Fruit fly (Drosophila melanogaster): ENCODE results near the gene wb.

The wb gene

DNA sequence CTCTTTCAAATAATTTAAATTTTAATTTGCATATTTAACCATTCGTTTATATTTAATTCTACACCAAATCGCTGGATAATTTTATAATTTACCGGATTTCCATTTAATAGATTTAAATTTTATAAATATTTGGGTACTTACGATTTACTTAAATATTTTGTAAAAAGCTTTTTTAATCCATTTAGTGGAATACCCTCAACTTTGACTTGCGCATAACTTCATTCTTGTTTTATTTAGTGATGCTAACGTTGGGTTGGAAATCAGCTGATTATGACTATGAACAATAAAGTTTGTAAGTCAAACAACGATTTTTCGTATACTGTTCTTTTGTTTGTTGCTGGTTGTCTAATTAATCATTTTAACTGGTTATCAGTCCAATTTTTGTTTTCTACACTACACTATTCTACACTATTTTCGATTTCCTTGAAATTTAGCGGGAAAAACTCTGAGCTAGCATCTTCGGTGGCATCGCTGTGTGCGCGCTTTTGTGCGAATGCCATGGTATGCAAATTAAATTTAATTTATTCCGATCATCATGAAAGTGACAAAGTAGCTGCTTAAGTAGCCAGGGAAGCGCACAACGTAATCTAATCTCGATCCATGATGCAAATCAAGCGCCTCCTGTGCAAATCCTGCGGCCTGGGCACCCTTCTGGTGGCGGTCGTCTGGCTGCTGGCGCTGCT lies 96.1 kb downstream of the wb start, which contains the start of gene Pgant35A:
Gene Pgant35A (plus strand): TSS at position 473 of the 683 bp plus-strand sequence.
- peak; percentile 12 for TF ChIP-seq CG8159 (tag; optimal IDR thresholded peaks at IDR 0.05)
- peak; percentile 45 for TF ChIP-seq D1 (tag; optimal IDR thresholded peaks at IDR 0.05)
- no peak for TF ChIP-seq CG34367 (tag; optimal IDR thresholded peaks at IDR 0.05)
- peak; percentile 3 for TF ChIP-seq CG9948 (tag; optimal IDR thresholded peaks at IDR 0.05)
- TF ChIP-seq EcR (GFP tag; optimal IDR thresholded peaks at IDR 0.05) = no peak
- TF ChIP-seq CG8301 (tag; optimal IDR thresholded peaks at IDR 0.05) = no peak
- peak; percentile 45; the same call in 1 of the 2 replicates for TF ChIP-seq CG12605 (GFP tag; IDR thresholded peaks at IDR 0.05)
- no peak for TF ChIP-seq Pif1B (GFP tag; optimal IDR thresholded peaks at IDR 0.05)
- no peak for TF ChIP-seq Pif1A (GFP tag; optimal IDR thresholded peaks at IDR 0.05)
- TF ChIP-seq CG15710 (tag; optimal IDR thresholded peaks at IDR 0.05) = peak; percentile 3
- TF ChIP-seq Ets98B (GFP tag; IDR thresholded peaks at IDR 0.05) = 0 out of 2 replicates have a peak, but pooled peaks have one; percentile 5

DNA sequence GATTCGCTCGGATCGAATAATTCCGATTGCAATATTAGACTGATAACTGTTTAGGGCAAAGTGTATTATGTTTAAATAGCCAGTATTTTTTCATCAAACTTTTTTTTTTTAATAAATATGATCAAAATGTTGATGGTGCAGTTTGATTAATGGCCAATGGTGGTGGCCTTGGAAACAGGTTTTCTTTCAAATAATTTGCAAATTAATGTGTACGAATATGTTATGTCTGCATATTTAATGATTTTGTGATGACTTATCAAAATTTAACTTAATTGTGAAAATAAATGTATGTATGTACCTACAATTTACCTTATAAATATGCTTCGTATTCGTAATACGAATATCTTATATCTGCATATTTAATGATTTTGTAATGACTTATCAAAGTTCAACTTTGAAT lies 98.5 kb downstream of the wb start:
- TF ChIP-seq CG13204 (GFP tag; optimal IDR thresholded peaks at IDR 0.05) (no peak), Pif1A (GFP tag; optimal IDR thresholded peaks at IDR 0.05) (no peak), CG15710 (tag; optimal IDR thresholded peaks at IDR 0.05) (no peak), gl (tag; optimal IDR thresholded peaks at IDR 0.05) (no peak), CG32121 (GFP tag; IDR thresholded peaks at IDR 0.05) (no peak), Pif1B (GFP tag; optimal IDR thresholded peaks at IDR 0.05) (no peak), rn (GFP tag; IDR thresholded peaks at IDR 0.05) (no peak), CG4496 (GFP tag; IDR thresholded peaks at IDR 0.05) (no peak), D1 (tag; optimal IDR thresholded peaks at IDR 0.05) (no peak), fd96Ca (GFP tag; IDR thresholded peaks at IDR 0.05) (no peak), CG10348 (GFP tag; IDR thresholded peaks at IDR 0.05) (no peak), CG12605 (GFP tag; IDR thresholded peaks at IDR 0.05) (no peak), EcR (GFP tag; optimal IDR thresholded peaks at IDR 0.05) (no peak), CG34367 (tag; optimal IDR thresholded peaks at IDR 0.05) (no peak)

DNA sequence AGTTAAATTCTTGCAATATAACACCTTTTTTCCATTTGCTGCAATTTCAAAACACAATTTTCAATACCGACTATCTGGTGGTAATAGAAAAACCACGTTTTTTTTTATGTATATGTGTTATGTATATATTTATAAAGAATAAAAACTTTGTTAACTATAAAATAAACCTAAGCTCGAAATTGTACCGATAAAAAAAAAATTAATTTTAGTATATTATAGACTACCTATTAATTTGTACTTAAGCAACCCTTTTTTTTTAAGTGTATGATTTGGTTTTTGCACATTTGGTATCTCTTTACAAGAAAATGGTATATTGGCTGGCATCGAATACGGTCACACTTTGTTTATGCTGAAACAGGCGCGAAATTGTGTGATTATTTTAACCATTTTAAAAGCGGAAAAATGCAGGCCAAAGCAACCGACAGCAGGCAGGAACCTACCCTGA lies 98.9 kb downstream of the wb start, which contains the start of gene spel1:
Gene spel1 (plus strand): TSS at position 334 of the 445 bp plus-strand sequence.
- peak; percentile 36 for TF ChIP-seq CG34367 (tag; optimal IDR thresholded peaks at IDR 0.05)
- TF ChIP-seq CG14655 (GFP tag; optimal IDR thresholded peaks at IDR 0.05) = peak; percentile 72
- peak; percentile 75 for TF ChIP-seq CG32121 (GFP tag; IDR thresholded peaks at IDR 0.05)
- TF ChIP-seq CG8301 (tag; optimal IDR thresholded peaks at IDR 0.05) = peak; percentile 70
- peak; percentile 57 for TF ChIP-seq Snoo (tag; optimal IDR thresholded peaks at IDR 0.05)
- TF ChIP-seq CG4496 (GFP tag; IDR thresholded peaks at IDR 0.05) = peak; percentile 78; the same call in 2 of the 3 replicates
- no peak for TF ChIP-seq EcR (GFP tag; optimal IDR thresholded peaks at IDR 0.05)
- TF ChIP-seq rn (GFP tag; IDR thresholded peaks at IDR 0.05) = peak; percentile 52; the same call in 1 of the 2 replicates
- peak; percentile 82 for TF ChIP-seq CG8159 (tag; optimal IDR thresholded peaks at IDR 0.05)
- peak; percentile 73 for TF ChIP-seq CG9948 (tag; optimal IDR thresholded peaks at IDR 0.05)
- no peak; the same call in 1 of the 2 replicates for TF ChIP-seq CG10348 (GFP tag; IDR thresholded peaks at IDR 0.05)
- TF ChIP-seq Ets98B (GFP tag; IDR thresholded peaks at IDR 0.05) = peak; percentile 68
- no peak for TF ChIP-seq Pif1B (GFP tag; optimal IDR thresholded peaks at IDR 0.05)
- peak; percentile 79 for TF ChIP-seq CG12605 (GFP tag; IDR thresholded peaks at IDR 0.05)
- peak; percentile 77 for TF ChIP-seq CG17806 (tag; optimal IDR thresholded peaks at IDR 0.05)
- 0 out of 3 replicates have a peak, but pooled peaks have one; percentile 12 for TF ChIP-seq fd96Ca (GFP tag; IDR thresholded peaks at IDR 0.05)
- peak; percentile 72 for TF ChIP-seq CG15710 (tag; optimal IDR thresholded peaks at IDR 0.05)
- TF ChIP-seq Pif1A (GFP tag; optimal IDR thresholded peaks at IDR 0.05) = no peak
- TF ChIP-seq D1 (tag; optimal IDR thresholded peaks at IDR 0.05) = peak; percentile 73
- TF ChIP-seq CG13204 (GFP tag; optimal IDR thresholded peaks at IDR 0.05) = no peak
- TF ChIP-seq gl (tag; optimal IDR thresholded peaks at IDR 0.05) = no peak

DNA sequence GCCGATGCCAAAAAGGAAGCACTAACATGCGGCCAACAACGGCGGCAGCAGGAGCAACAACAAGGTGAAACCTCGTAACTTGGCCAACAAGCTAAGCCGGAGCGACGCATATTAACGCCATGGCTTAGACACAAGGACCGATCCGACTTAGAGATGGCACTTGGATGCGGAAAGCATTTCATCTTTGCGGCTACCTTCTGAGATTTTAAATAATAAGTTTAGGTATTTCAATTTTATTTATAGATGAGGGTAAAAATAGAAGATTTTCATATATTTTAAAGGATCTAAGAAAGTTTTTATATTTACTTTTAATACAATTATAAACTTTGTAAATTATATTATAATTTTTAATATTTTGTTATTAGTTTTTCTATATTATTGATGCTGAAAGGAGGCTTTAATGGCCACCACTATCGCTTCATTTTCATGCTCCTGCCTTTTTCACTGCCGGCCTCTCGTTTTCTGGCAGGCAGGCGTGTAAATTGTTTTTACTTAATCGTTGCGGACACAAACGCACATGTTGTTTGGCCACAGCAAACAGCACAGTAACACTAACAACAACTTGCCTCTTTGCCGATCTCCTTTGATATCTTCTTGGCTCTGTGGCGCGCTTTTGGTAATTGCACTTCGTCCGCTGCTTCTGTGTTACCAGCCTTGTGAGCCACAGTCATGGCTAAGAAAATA lies 103.9 kb downstream of the wb start:
- peak; percentile 43 for TF ChIP-seq CG9948 (tag; optimal IDR thresholded peaks at IDR 0.05)
- TF ChIP-seq rn (GFP tag; IDR thresholded peaks at IDR 0.05) = no peak
- TF ChIP-seq Pif1B (GFP tag; optimal IDR thresholded peaks at IDR 0.05) = peak; percentile 2
- TF ChIP-seq fd96Ca (GFP tag; IDR thresholded peaks at IDR 0.05) = peak; percentile 28; the same call in 1 of the 3 replicates
- TF ChIP-seq CG10348 (GFP tag; IDR thresholded peaks at IDR 0.05) = 0 out of 2 replicates have a peak, but pooled peaks have one; percentile 31
- TF ChIP-seq CG17806 (tag; optimal IDR thresholded peaks at IDR 0.05) = peak; percentile 33
- no peak for TF ChIP-seq Snoo (tag; optimal IDR thresholded peaks at IDR 0.05)
- TF ChIP-seq CG34367 (tag; optimal IDR thresholded peaks at IDR 0.05) = peak; percentile 22
- TF ChIP-seq CG12605 (GFP tag; IDR thresholded peaks at IDR 0.05) = no peak
- TF ChIP-seq CG15710 (tag; optimal IDR thresholded peaks at IDR 0.05) = peak; percentile 33
- TF ChIP-seq CG4496 (GFP tag; IDR thresholded peaks at IDR 0.05) = no peak
- TF ChIP-seq Ets98B (GFP tag; IDR thresholded peaks at IDR 0.05) = peak; percentile 12
- TF ChIP-seq Pif1A (GFP tag; optimal IDR thresholded peaks at IDR 0.05) = peak; percentile 7
- TF ChIP-seq CG13204 (GFP tag; optimal IDR thresholded peaks at IDR 0.05) = no peak
- no peak for TF ChIP-seq EcR (GFP tag; optimal IDR thresholded peaks at IDR 0.05)
- peak; percentile 39 for TF ChIP-seq CG14655 (GFP tag; optimal IDR thresholded peaks at IDR 0.05)
- TF ChIP-seq CG32121 (GFP tag; IDR thresholded peaks at IDR 0.05) = peak; percentile 46; the same call in 1 of the 2 replicates
- TF ChIP-seq CG8301 (tag; optimal IDR thresholded peaks at IDR 0.05) = peak; percentile 26

DNA sequence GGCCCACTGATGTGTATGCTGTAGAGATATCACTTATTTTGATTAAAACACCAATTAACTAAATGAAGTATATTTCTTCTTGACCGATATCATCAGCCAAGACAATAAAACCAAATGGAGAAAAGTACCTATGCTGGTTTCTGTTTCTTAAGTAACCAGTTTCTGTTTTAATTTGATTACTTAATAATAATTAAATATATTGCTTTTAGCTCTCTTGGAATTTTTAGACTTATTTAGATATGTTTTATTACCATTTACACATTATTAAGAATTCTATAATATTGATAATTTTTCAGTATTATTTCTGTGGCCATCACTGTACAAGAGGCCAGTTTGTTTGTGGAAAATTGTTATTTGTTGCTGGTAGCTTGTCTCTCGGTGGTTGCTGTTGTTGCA lies 104.4 kb downstream of the wb start:
- TF ChIP-seq CG34367 (tag; optimal IDR thresholded peaks at IDR 0.05) (peak; percentile 60), Pif1A (GFP tag; optimal IDR thresholded peaks at IDR 0.05) (peak; percentile 37), CG17806 (tag; optimal IDR thresholded peaks at IDR 0.05) (peak; percentile 69), CG12605 (GFP tag; IDR thresholded peaks at IDR 0.05) (no peak), CG4496 (GFP tag; IDR thresholded peaks at IDR 0.05) (peak; percentile 72), Pif1B (GFP tag; optimal IDR thresholded peaks at IDR 0.05) (peak; percentile 80), fd96Ca (GFP tag; IDR thresholded peaks at IDR 0.05) (no peak), rn (GFP tag; IDR thresholded peaks at IDR 0.05) (0 out of 2 replicates have a peak, but pooled peaks have one; percentile 30), CG10348 (GFP tag; IDR thresholded peaks at IDR 0.05) (0 out of 2 replicates have a peak, but pooled peaks have one; percentile 6), CG14655 (GFP tag; optimal IDR thresholded peaks at IDR 0.05) (peak; percentile 91), Snoo (tag; optimal IDR thresholded peaks at IDR 0.05) (peak; percentile 63), EcR (GFP tag; optimal IDR thresholded peaks at IDR 0.05) (no peak), gl (tag; optimal IDR thresholded peaks at IDR 0.05) (no peak), CG8301 (tag; optimal IDR thresholded peaks at IDR 0.05) (peak; percentile 85), CG15710 (tag; optimal IDR thresholded peaks at IDR 0.05) (no peak), CG32121 (GFP tag; IDR thresholded peaks at IDR 0.05) (peak; percentile 55), CG13204 (GFP tag; optimal IDR thresholded peaks at IDR 0.05) (peak; percentile 20), D1 (tag; optimal IDR thresholded peaks at IDR 0.05) (peak; percentile 25), CG8159 (tag; optimal IDR thresholded peaks at IDR 0.05) (peak; percentile 80), CG9948 (tag; optimal IDR thresholded peaks at IDR 0.05) (peak; percentile 75)
